Fruit fly (Drosophila melanogaster): ENCODE data around the gene CG9386.

The CG9386 gene

dm6 chr3R:9573812-9574587 is 18.8 kb upstream of the CG9386 start, which contains the start of gene CG9399 (continued):
- TF ChIP-seq fd102C (GFP tag; optimal IDR thresholded peaks at IDR 0.05): peak; percentile 91
- peak; percentile 90 for TF ChIP-seq CG18011 (GFP tag; optimal IDR thresholded peaks at IDR 0.05)
- peak; percentile 67 for TF ChIP-seq Myb (GFP tag; optimal IDR thresholded peaks at IDR 0.05)
- peak; percentile 96 for TF ChIP-seq NFAT (GFP tag; IDR thresholded peaks at IDR 0.05)
- peak; percentile 93 for TF ChIP-seq CG7271 (tag; optimal IDR thresholded peaks at IDR 0.05)
- TF ChIP-seq ssp (GFP tag; IDR thresholded peaks at IDR 0.05): peak; percentile 93
- peak; percentile 60 for TF ChIP-seq ftz-f1 (GFP tag; optimal IDR thresholded peaks at IDR 0.05)
- TF ChIP-seq zf30C (GFP tag; optimal IDR thresholded peaks at IDR 0.05): peak; percentile 34
- peak; percentile 95 for TF ChIP-seq cas (GFP tag; IDR thresholded peaks at IDR 0.05)
- TF ChIP-seq CG10462 (GFP tag; optimal IDR thresholded peaks at IDR 0.05): peak; percentile 98
- TF ChIP-seq CG9609 (GFP tag; optimal IDR thresholded peaks at IDR 0.05): peak; percentile 94
- TF ChIP-seq onecut (GFP tag; IDR thresholded peaks at IDR 0.05): peak; percentile 89
- TF ChIP-seq CG17612 (GFP tag; IDR thresholded peaks at IDR 0.05): peak; percentile 96
- TF ChIP-seq C15 (GFP tag; IDR thresholded peaks at IDR 0.05): peak; percentile 96
- peak; percentile 97 for TF ChIP-seq dimm (GFP tag; IDR thresholded peaks at IDR 0.05)
- TF ChIP-seq CG42726 (GFP tag; IDR thresholded peaks at IDR 0.05; ENCODE audit: partially characterized antibody): peak; percentile 62; the same call in 1 of the 2 replicates
- peak; percentile 97 for TF ChIP-seq lab (GFP tag; optimal IDR thresholded peaks at IDR 0.05)
- TF ChIP-seq CG4424 (GFP tag; optimal IDR thresholded peaks at IDR 0.05): peak; percentile 97
- TF ChIP-seq CG33557 (GFP tag; optimal IDR thresholded peaks at IDR 0.05): peak; percentile 93
- no peak for TF ChIP-seq Sin3A (optimal IDR thresholded peaks at IDR 0.05)
- TF ChIP-seq Oaz (GFP tag; IDR thresholded peaks at IDR 0.05): peak; percentile 95
- TF ChIP-seq CG14965 (GFP tag; optimal IDR thresholded peaks at IDR 0.05; ENCODE audit: borderline replicate concordance): peak; percentile 55
- TF ChIP-seq CG13424 (tag; optimal IDR thresholded peaks at IDR 0.05): peak; percentile 97
- peak; percentile 82 for TF ChIP-seq ERR (GFP tag; optimal IDR thresholded peaks at IDR 0.05)
- peak; percentile 97 for TF ChIP-seq CG4404 (GFP tag; IDR thresholded peaks at IDR 0.05)
- peak; percentile 91 for TF ChIP-seq CG13894 (tag; optimal IDR thresholded peaks at IDR 0.05)
- TF ChIP-seq HLH4C (GFP tag; IDR thresholded peaks at IDR 0.05; ENCODE audit: partially characterized antibody): 0 out of 3 replicates have a peak, but pooled peaks have one; percentile 38
- peak; percentile 97 for TF ChIP-seq gce (GFP tag; IDR thresholded peaks at IDR 0.05)
- peak; percentile 92 for TF ChIP-seq pnt (GFP tag; optimal IDR thresholded peaks at IDR 0.05)
- peak; percentile 96 for TF ChIP-seq CG32532 (GFP tag; IDR thresholded peaks at IDR 0.05)
- peak; percentile 98 for TF ChIP-seq sob (GFP tag; IDR thresholded peaks at IDR 0.05)
- 0 out of 4 replicates have a peak, but pooled peaks have one; percentile 57 for TF ChIP-seq chinmo (GFP tag; IDR thresholded peaks at IDR 0.05; ENCODE audit: partially characterized antibody)
- TF ChIP-seq CG12104 (GFP tag; optimal IDR thresholded peaks at IDR 0.05): peak; percentile 93
- TF ChIP-seq CG12299 (tag; optimal IDR thresholded peaks at IDR 0.05): peak; percentile 95
- peak; percentile 96 for TF ChIP-seq bowl (GFP tag; IDR thresholded peaks at IDR 0.05)
- peak; percentile 95 for TF ChIP-seq Nf-YA (GFP tag; IDR thresholded peaks at IDR 0.05)
- peak; percentile 86 for TF ChIP-seq Nf-YB (GFP tag; optimal IDR thresholded peaks at IDR 0.05)
- TF ChIP-seq MESR4 (GFP tag; optimal IDR thresholded peaks at IDR 0.05): peak; percentile 77
- TF ChIP-seq knrl (GFP tag; IDR thresholded peaks at IDR 0.05; ENCODE audit: partially characterized antibody): peak; percentile 62
- peak; percentile 84 for TF ChIP-seq CG8281 (tag; optimal IDR thresholded peaks at IDR 0.05)
- TF ChIP-seq CG7928 (GFP tag; optimal IDR thresholded peaks at IDR 0.05): peak; percentile 72
- peak; percentile 94 for TF ChIP-seq vfl (GFP tag; optimal IDR thresholded peaks at IDR 0.05)
- peak; percentile 95 for TF ChIP-seq grau (tag; optimal IDR thresholded peaks at IDR 0.05)
- TF ChIP-seq ken (GFP tag; IDR thresholded peaks at IDR 0.05): peak; percentile 99
- peak; percentile 93 for TF ChIP-seq CG1024 (GFP tag; IDR thresholded peaks at IDR 0.05)
- peak; percentile 61 for TF ChIP-seq pb (GFP tag; optimal IDR thresholded peaks at IDR 0.05)
- TF ChIP-seq tna (GFP tag; IDR thresholded peaks at IDR 0.05; ENCODE audit: partially characterized antibody): no peak
- TF ChIP-seq Camta (GFP tag; optimal IDR thresholded peaks at IDR 0.05): peak; percentile 90
- TF ChIP-seq cwo (GFP tag; optimal IDR thresholded peaks at IDR 0.05): peak; percentile 92

All from whole organism, embryonic.